Fruit fly (Drosophila melanogaster) whole organism, adult: ENCODE measurements around the gene CG7551.

Source experiments
- CG11617 ChIP-seq: fragments of 200-800 bp; sonication (Bioruptor generic); optimal IDR thresholded peaks from 2 replicates; lab custom pipeline; 2017; ENCODE audit warnings: mild to moderate bottlenecking, missing biosample characterization, missing genetic modification reagents, missing genetic modification characterization
- CG12768 ChIP-seq: fragments of 200-800 bp; sonication (Bioruptor generic); optimal IDR thresholded peaks from 2 replicates; lab custom pipeline; 2017; ENCODE audit warnings: missing biosample characterization, missing genetic modification characterization, mild to moderate bottlenecking, moderate library complexity, missing genetic modification reagents
- CG14711 ChIP-seq: fragments of 200-800 bp; sonication (Bioruptor generic); optimal IDR thresholded peaks from 2 replicates; lab custom pipeline; 2018; ENCODE audit warnings: missing biosample characterization, mild to moderate bottlenecking, missing genetic modification characterization, moderate library complexity
- CG1620 ChIP-seq: fragments of 200-800 bp; sonication (Bioruptor generic); optimal IDR thresholded peaks from 2 replicates; lab custom pipeline; 2016; ENCODE audit warnings: missing biosample characterization, missing genetic modification characterization
- CG33017 ChIP-seq: fragments of 200-800 bp; sonication (Bioruptor generic); optimal IDR thresholded peaks from 2 replicates; lab custom pipeline; 2018; ENCODE audit warnings: missing biosample characterization, mild to moderate bottlenecking, missing genetic modification characterization, moderate library complexity
- CG5204 ChIP-seq: fragments of 200-800 bp; sonication (Bioruptor generic); optimal IDR thresholded peaks from 2 replicates; lab custom pipeline; 2016; ENCODE audit warnings: missing biosample characterization, missing genetic modification characterization
- CG7045 ChIP-seq: fragments of 200-800 bp; sonication (Bioruptor generic); optimal IDR thresholded peaks from 2 replicates; lab custom pipeline; 2017; ENCODE audit warnings: missing biosample characterization, mild to moderate bottlenecking, missing genetic modification characterization
- CG7101 ChIP-seq: fragments of 200-800 bp; sonication (Bioruptor generic); optimal IDR thresholded peaks from 2 replicates; lab custom pipeline; 2018; ENCODE audit warnings: missing biosample characterization, mild to moderate bottlenecking, missing genetic modification characterization, moderate library complexity
- Clk ChIP-seq: fragments of 200-800 bp; sonication (Bioruptor generic); optimal IDR thresholded peaks from 2 replicates; lab custom pipeline; 2017; ENCODE audit warnings: missing biosample characterization, missing genetic modification characterization
- Crg-1 ChIP-seq: fragments of 200-800 bp; sonication (Bioruptor generic); optimal IDR thresholded peaks from 2 replicates; lab custom pipeline; 2016; ENCODE audit warnings: missing biosample characterization, missing genetic modification characterization
- Hr96 ChIP-seq: fragments of 200-800 bp; sonication (Bioruptor generic); optimal IDR thresholded peaks from 2 replicates; lab custom pipeline; 2016; ENCODE audit warnings: missing biosample characterization, missing genetic modification characterization
- Mnt ChIP-seq: fragments of 200-800 bp; sonication (Bioruptor generic); optimal IDR thresholded peaks from 2 replicates; lab custom pipeline; 2016; ENCODE audit warnings: missing biosample characterization, mild to moderate bottlenecking, missing genetic modification characterization
- bab1 ChIP-seq: fragments of 200-800 bp; sonication (Bioruptor generic); optimal IDR thresholded peaks from 3 replicates; lab custom pipeline; 2019; ENCODE audit warnings: missing biosample characterization, mild to moderate bottlenecking, missing genetic modification characterization, moderate library complexity
- cic ChIP-seq: fragments of 200-800 bp; sonication (Bioruptor generic); optimal IDR thresholded peaks from 2 replicates; lab custom pipeline; 2017; ENCODE audit warnings: missing biosample characterization, mild to moderate bottlenecking, missing genetic modification characterization, moderate library complexity
- cnc ChIP-seq, 2 experiments: fragments of >200 bp; optimal IDR thresholded peaks; 2 replicates each; lab custom pipeline; 2017
- kay ChIP-seq: fragments of 200-800 bp; sonication (Bioruptor generic); peaks from one replicate; lab custom pipeline; 2016; ENCODE audit warnings: missing biosample characterization, missing genetic modification characterization, borderline replicate concordance
- ovo ChIP-seq: fragments of 200-800 bp; sonication (Bioruptor generic); optimal IDR thresholded peaks from 2 replicates; lab custom pipeline; 2016; ENCODE audit warnings: missing biosample characterization, missing genetic modification characterization
- pad ChIP-seq: fragments of 200-800 bp; sonication (Bioruptor generic); optimal IDR thresholded peaks from 3 replicates; lab custom pipeline; 2017; ENCODE audit warnings: missing biosample characterization, missing genetic modification characterization, mild to moderate bottlenecking, moderate library complexity, missing genetic modification reagents
- tj ChIP-seq: fragments of 200-800 bp; sonication (Bioruptor generic); optimal IDR thresholded peaks from 3 replicates; lab custom pipeline; 2017; ENCODE audit warnings: missing biosample characterization, mild to moderate bottlenecking, missing genetic modification characterization, moderate library complexity
- toe ChIP-seq: fragments of 200-800 bp; sonication (Bioruptor generic); optimal IDR thresholded peaks from 2 replicates; lab custom pipeline; 2016; ENCODE audit warnings: missing biosample characterization, missing genetic modification characterization

The CG7551 gene

DNA sequence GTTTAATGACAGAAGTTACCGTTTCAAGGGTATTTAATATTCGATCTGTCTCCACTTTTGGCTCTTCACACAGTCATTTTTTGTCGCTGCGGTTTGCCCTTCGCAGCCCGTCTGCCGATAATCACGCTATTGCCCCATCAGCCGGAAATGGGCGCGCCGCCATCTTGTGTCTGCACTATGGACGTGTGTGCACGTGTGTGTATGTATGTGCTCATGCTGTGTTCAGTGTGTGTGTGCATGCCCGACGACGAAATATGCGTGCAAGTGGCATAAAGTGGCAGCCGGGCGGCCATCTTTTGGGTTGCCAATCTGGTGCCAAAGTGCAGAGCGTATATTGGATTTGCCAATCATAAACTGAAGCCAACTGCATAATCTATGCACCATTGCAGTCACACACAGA, 3.8 kb upstream of the CG7551 start:
- TF ChIP-seq toe (GFP tag; lab: Kevin White, UChicago), result no peak
- TF ChIP-seq pad (GFP tag; lab: Kevin White, UChicago), result no peak

DNA sequence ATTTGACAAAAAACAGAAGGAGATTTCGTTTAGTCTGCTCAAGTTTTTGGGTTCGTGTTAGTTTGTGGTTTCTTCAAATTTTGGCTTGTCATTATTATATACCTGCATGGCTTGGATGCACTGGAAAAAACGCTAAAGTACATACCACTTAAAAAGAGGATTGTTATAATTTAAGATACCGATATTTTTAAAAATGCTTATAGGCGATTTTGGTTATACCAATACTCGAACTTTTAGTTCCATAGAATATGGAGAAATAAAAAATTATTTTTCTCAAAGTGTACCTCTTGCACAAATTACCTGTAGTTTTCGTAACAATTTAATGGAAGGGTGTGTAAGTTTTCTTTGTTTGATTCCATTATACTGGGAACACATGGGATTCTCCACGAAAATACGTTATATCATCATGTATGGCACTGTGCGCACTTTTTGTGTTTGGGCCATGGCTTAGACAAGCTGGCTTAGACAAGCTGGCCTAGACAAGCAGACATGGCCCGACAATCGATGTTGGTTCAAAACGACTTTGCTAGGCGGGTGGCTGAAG, 7.2 kb downstream of the CG7551 start, which contains the start of gene Fum3:
TSS of gene Fum3 (minus strand) at position 494 of the 544 bp plus-strand sequence.
- no peak for TF ChIP-seq CG33017 (tag; lab: Kevin White, UChicago)
- no peak for TF ChIP-seq CG14711 (tag; lab: Kevin White, UChicago)
- TF ChIP-seq Mnt (GFP tag; lab: Kevin White, UChicago), result no peak
- TF ChIP-seq bab1 (GFP tag; lab: Kevin White, UChicago), result no peak
- no peak for TF ChIP-seq tj
- TF ChIP-seq Hr96, result no peak
- TF ChIP-seq cnc (optimal IDR thresholded peaks at IDR 0.05; lab: Kevin White, UChicago), result no peak
- TF ChIP-seq CG1620 (GFP tag; lab: Kevin White, UChicago), result no peak
- no peak for TF ChIP-seq Crg-1 (GFP tag; lab: Kevin White, UChicago)
- no peak for TF ChIP-seq pad (GFP tag; lab: Kevin White, UChicago)
- TF ChIP-seq cic (GFP tag; lab: Kevin White, UChicago), result no peak
- no peak for TF ChIP-seq CG5204 (GFP tag; lab: Kevin White, UChicago)
- no peak for TF ChIP-seq CG7045 (GFP tag; lab: Kevin White, UChicago)
- no peak for TF ChIP-seq CG11617 (GFP tag; lab: Kevin White, UChicago)
- TF ChIP-seq Clk, result no peak
- TF ChIP-seq toe (GFP tag; lab: Kevin White, UChicago), result no peak
- TF ChIP-seq kay, result no peak

DNA sequence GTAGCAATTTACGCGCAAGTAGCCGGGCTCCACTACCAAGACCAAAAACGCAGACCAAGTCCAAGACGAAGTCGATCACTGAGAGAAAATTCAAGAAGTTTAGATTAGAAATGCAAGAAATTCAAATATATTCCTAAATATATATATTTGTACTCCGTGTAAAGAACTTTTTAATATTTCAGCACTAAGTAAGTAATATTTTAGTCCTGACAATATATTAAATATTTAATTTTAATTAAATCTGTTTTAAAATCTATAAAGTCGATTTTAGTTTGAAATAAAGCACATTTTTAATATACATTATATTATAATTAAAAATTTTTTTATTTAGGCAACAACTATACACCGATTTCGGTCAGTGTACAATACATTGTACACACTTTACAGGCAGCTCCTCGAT, 8.7 kb downstream of the CG7551 start:
- TF ChIP-seq bab1 (GFP tag; lab: Kevin White, UChicago), result no peak
- no peak for TF ChIP-seq pad (GFP tag; lab: Kevin White, UChicago)
- TF ChIP-seq CG33017 (tag; lab: Kevin White, UChicago), result no peak

DNA sequence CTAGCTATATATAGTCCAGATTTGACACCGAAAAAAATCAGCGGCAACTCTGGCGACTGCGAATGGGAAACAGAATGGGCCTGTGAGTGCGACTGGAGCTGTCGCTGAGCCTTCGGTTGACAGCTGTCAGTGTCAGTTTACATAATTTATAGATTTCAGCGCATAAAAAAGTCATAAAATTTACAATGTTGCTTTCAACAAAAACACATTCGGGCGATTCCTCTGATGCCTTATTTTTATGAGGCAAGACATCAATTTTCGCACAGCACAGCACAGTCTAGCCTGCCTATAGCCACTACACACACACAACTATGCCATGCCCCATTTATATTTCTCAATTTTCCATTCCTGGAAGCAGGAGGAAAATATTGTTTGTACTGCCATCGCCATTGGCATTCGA, 14.1 kb downstream of the CG7551 start:
- no peak for TF ChIP-seq Mnt (GFP tag; lab: Kevin White, UChicago)
- no peak for TF ChIP-seq CG11617 (GFP tag; lab: Kevin White, UChicago)
- no peak for TF ChIP-seq CG7101
- TF ChIP-seq CG1620 (GFP tag; lab: Kevin White, UChicago), result no peak
- no peak for TF ChIP-seq CG14711 (tag; lab: Kevin White, UChicago)
- TF ChIP-seq CG7045 (GFP tag; lab: Kevin White, UChicago), result no peak
- no peak for TF ChIP-seq ovo
- no peak for TF ChIP-seq toe (GFP tag; lab: Kevin White, UChicago)
- no peak for TF ChIP-seq CG12768
- TF ChIP-seq cnc (optimal IDR thresholded peaks at IDR 0.05; lab: Kevin White, UChicago), result no peak

DNA sequence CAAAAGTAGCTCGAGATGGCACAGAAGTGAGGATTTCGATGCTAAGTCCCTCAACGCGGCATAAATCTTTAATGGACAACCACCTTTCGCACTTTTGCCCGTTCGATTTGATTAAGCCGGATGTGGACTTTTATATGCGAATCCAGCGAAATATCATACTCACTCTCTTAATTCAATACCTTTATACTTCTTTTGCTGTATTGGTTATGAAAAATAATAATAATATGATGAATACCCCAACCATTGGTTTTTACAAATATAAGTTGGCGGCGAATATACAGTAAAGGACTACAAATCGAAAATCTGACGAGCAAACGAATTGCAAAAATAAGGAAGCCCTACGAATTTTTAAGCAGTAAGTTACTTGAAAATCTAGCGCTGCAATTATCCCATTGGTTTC, 14.7 kb downstream of the CG7551 start, which contains the start of gene Vha16-3:
TSS of gene Vha16-3 (plus strand) at position 301 of the 400 bp plus-strand sequence.
- TF ChIP-seq ovo (no peak), toe (GFP tag; lab: Kevin White, UChicago) (no peak), CG33017 (tag; lab: Kevin White, UChicago) (no peak), CG7045 (GFP tag; lab: Kevin White, UChicago) (no peak), cic (GFP tag; lab: Kevin White, UChicago) (no peak), Mnt (GFP tag; lab: Kevin White, UChicago) (no peak), tj (no peak), Clk (no peak), CG11617 (GFP tag; lab: Kevin White, UChicago) (no peak), pad (GFP tag; lab: Kevin White, UChicago) (no peak), CG1620 (GFP tag; lab: Kevin White, UChicago) (no peak), CG14711 (tag; lab: Kevin White, UChicago) (no peak), CG7101 (no peak), CG12768 (no peak), bab1 (GFP tag; lab: Kevin White, UChicago) (no peak), cnc (optimal IDR thresholded peaks at IDR 0.05; lab: Kevin White, UChicago) (no peak), kay (no peak), Crg-1 (GFP tag; lab: Kevin White, UChicago) (no peak), Hr96 (no peak)

DNA sequence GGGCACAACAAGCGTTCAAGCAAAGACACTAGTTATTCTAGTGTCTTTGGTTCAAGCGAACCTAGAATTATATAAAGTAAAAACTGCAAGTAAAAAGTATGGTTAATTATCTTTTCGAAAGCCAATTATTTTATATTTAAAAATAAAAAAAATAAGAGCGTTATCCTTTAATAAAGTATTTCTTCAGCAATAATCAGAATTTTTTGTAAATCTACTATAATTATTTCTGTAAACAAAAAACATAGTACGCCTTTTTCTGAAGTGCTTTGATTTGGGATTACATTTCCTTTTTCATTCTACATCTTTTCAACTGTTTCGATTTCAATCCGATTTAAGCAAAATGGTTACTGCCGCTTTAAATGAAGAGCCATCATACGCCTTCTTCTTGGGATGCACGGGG, 16.4 kb downstream of the CG7551 start, which contains the start of gene Vha16-2:
TSS of gene Vha16-2 (plus strand) at position 301 of the 400 bp plus-strand sequence.
- no peak for TF ChIP-seq CG5204 (GFP tag; lab: Kevin White, UChicago)
- no peak for TF ChIP-seq Crg-1 (GFP tag; lab: Kevin White, UChicago)
- TF ChIP-seq Hr96, result no peak
- TF ChIP-seq bab1 (GFP tag; lab: Kevin White, UChicago), result no peak
- TF ChIP-seq CG11617 (GFP tag; lab: Kevin White, UChicago), result no peak
- TF ChIP-seq cnc (optimal IDR thresholded peaks at IDR 0.05; lab: Kevin White, UChicago), result no peak
- no peak for TF ChIP-seq toe (GFP tag; lab: Kevin White, UChicago)
- no peak for TF ChIP-seq CG1620 (GFP tag; lab: Kevin White, UChicago)
- no peak for TF ChIP-seq Clk
- TF ChIP-seq pad (GFP tag; lab: Kevin White, UChicago), result no peak
- no peak for TF ChIP-seq tj
- no peak for TF ChIP-seq CG7045 (GFP tag; lab: Kevin White, UChicago)
- no peak for TF ChIP-seq cic (GFP tag; lab: Kevin White, UChicago)

DNA sequence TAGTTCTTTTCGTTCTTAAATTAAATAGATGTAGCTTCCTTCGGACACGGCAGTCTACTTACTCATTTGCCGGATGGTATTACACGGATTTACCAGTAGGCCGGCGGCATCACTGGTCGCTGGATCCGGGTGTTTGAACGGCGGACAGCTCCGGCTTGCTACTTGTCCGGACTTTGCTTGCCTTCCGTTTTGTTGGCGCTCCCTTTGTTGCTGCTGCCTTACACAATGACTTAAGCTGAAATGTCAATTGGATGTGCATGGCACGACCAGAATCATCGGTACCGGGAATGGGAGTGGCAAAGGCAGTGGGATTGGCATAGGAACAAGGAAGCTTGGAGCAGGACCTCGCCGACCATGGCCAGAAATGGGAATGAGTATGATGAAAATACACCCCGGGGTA, 22.0 kb downstream of the CG7551 start:
- no peak for TF ChIP-seq bab1 (GFP tag; lab: Kevin White, UChicago)
- no peak for TF ChIP-seq CG7045 (GFP tag; lab: Kevin White, UChicago)
- TF ChIP-seq pad (GFP tag; lab: Kevin White, UChicago), result no peak
- TF ChIP-seq CG7101, result no peak
- TF ChIP-seq Hr96, result no peak
